Fruit fly (Drosophila melanogaster) whole organism, pupa: Measurements from ENCODE around the gene faf.

Experiments
- CG10348 ChIP-seq: fragments of 200-800 bp; sonication (Bioruptor generic); IDR thresholded peaks from 2 replicates; pipeline ENCODE4 v1.3.6; 2022; ENCODE audit warnings: missing biosample characterization, missing genetic modification characterization
- CG12605 ChIP-seq: fragments of 200-800 bp; sonication (Bioruptor generic); IDR thresholded peaks from 2 replicates; pipeline ENCODE4 v1.3.6; 2022; ENCODE audit warnings: missing biosample characterization, missing genetic modification characterization
- CG13204 ChIP-seq: fragments of 200-800 bp; sonication (Bioruptor generic); optimal IDR thresholded peaks from 2 replicates; lab custom pipeline; 2018; ENCODE audit warnings: missing biosample characterization, mild to moderate bottlenecking, missing genetic modification characterization, moderate library complexity
- CG14655 ChIP-seq: fragments of 200-800 bp; sonication (Bioruptor generic); optimal IDR thresholded peaks from 3 replicates; lab custom pipeline; 2017; ENCODE audit warnings: mild to moderate bottlenecking, missing biosample characterization, missing genetic modification reagents, missing genetic modification characterization
- CG15710 ChIP-seq: fragments of 200-800 bp; sonication (Bioruptor generic); optimal IDR thresholded peaks from 2 replicates; lab custom pipeline; 2018; ENCODE audit warnings: missing biosample characterization, mild to moderate bottlenecking, missing genetic modification characterization, moderate library complexity
- CG17806 ChIP-seq: fragments of 200-800 bp; sonication (Bioruptor generic); optimal IDR thresholded peaks from 2 replicates; lab custom pipeline; 2018; ENCODE audit warnings: missing biosample characterization, mild to moderate bottlenecking, missing genetic modification characterization, moderate library complexity
- CG32121 ChIP-seq: fragments of 200-800 bp; sonication (Bioruptor generic); IDR thresholded peaks from 2 replicates; pipeline ENCODE4 v1.3.6; 2022; ENCODE audit warnings: missing biosample characterization, missing genetic modification characterization
- CG34367 ChIP-seq: fragments of 200-800 bp; sonication (Bioruptor generic); optimal IDR thresholded peaks from 2 replicates; lab custom pipeline; 2018; ENCODE audit warnings: missing biosample characterization, mild to moderate bottlenecking, missing genetic modification characterization
- CG4496 ChIP-seq: fragments of 200-800 bp; sonication (Bioruptor generic); IDR thresholded peaks from 3 replicates; pipeline ENCODE4 v1.3.6; 2022; ENCODE audit warnings: missing biosample characterization, missing genetic modification characterization
- CG8159 ChIP-seq: fragments of 200-800 bp; sonication (Bioruptor generic); optimal IDR thresholded peaks from 3 replicates; lab custom pipeline; 2018; ENCODE audit warnings: missing biosample characterization, mild to moderate bottlenecking, missing genetic modification characterization, moderate library complexity
- CG8301 ChIP-seq: fragments of 200-800 bp; sonication (Bioruptor generic); optimal IDR thresholded peaks from 2 replicates; lab custom pipeline; 2018; ENCODE audit warnings: missing biosample characterization, mild to moderate bottlenecking, missing genetic modification characterization
- CG9948 ChIP-seq: fragments of 200-800 bp; sonication (Bioruptor generic); optimal IDR thresholded peaks from 2 replicates; lab custom pipeline; 2018; ENCODE audit warnings: missing biosample characterization, mild to moderate bottlenecking, missing genetic modification characterization, moderate library complexity
- D1 ChIP-seq: fragments of 200-800 bp; sonication (Bioruptor generic); optimal IDR thresholded peaks from 2 replicates; lab custom pipeline; 2018; ENCODE audit warnings: missing biosample characterization, mild to moderate bottlenecking, missing genetic modification characterization, moderate library complexity
- EcR ChIP-seq: fragments of 200-800 bp; sonication (Bioruptor generic); optimal IDR thresholded peaks from 3 replicates; lab custom pipeline; 2019; ENCODE audit warnings: missing biosample characterization, missing genetic modification characterization, mild to moderate bottlenecking, moderate library complexity, missing genetic modification reagents
- Ets98B ChIP-seq: fragments of 200-800 bp; sonication (Bioruptor generic); IDR thresholded peaks from 2 replicates; pipeline ENCODE4 v1.3.6; 2022; ENCODE audit warnings: missing biosample characterization, missing genetic modification characterization
- Pif1A ChIP-seq: fragments of 200-800 bp; sonication (Bioruptor generic); optimal IDR thresholded peaks from 3 replicates; lab custom pipeline; 2016; ENCODE audit warnings: missing biosample characterization, missing genetic modification characterization
- Pif1B ChIP-seq: fragments of 200-800 bp; sonication (Bioruptor generic); optimal IDR thresholded peaks from 3 replicates; lab custom pipeline; 2016; ENCODE audit warnings: missing biosample characterization, missing genetic modification characterization
- Snoo ChIP-seq: fragments of 200-800 bp; sonication (Bioruptor generic); optimal IDR thresholded peaks from 3 replicates; lab custom pipeline; 2017; ENCODE audit warnings: missing biosample characterization, mild to moderate bottlenecking, missing genetic modification characterization, inconsistent platforms
- fd96Ca ChIP-seq: fragments of 200-800 bp; sonication (Bioruptor generic); IDR thresholded peaks from 3 replicates; pipeline ENCODE4 v1.3.6; 2022; ENCODE audit warnings: missing biosample characterization, missing genetic modification characterization
- gl ChIP-seq: fragments of 200-800 bp; sonication (Bioruptor generic); optimal IDR thresholded peaks from 2 replicates; lab custom pipeline; 2018; ENCODE audit warnings: missing biosample characterization, mild to moderate bottlenecking, missing genetic modification characterization
- rn ChIP-seq: fragments of 200-800 bp; sonication (Bioruptor generic); IDR thresholded peaks from 2 replicates; pipeline ENCODE4 v1.3.6; 2022; ENCODE audit warnings: missing biosample characterization, missing genetic modification characterization

The faf gene

DNA sequence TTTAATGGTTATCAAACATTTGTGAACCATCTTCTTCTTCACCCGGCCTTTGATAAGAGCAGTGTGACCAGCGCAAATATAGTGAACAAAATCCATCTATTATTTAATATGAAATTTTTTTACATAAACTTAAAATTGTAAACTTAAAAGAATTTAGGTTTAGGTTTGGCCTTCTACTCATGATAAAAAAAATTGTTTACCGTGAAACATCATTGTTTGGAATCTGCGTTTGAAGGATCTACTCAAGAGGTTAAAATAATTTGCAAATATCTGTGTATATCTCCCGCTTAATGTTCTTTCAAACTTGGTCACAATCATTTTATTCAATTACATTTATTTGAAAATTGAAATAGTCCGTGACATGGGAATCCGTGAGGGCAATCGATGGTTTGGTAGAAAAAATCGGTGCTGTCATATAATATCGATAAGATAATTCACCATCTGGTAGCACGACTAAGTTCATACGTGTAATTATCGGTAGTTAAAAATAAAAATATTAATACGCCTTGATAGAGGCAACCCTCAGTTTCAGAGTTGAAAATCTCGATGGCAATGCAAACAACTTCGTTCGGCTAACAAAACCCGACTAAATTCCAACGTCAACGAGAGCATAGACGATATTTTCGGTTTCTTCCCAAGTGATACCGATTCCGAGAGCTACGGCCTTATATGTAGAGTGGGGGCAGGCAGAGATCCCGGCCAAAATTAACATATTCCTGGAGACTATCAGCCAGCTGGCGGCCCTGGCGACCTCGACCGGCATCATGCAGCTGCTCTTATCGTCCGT is 4.8 kb upstream of the faf start, which contains the start of the genes betaGlu and sip3:
Gene betaGlu (minus strand): TSS at position 59 of the 787 bp plus-strand sequence.
Gene sip3 (plus strand): TSS at position 430 of the 787 bp plus-strand sequence.
- TF ChIP-seq D1 (tag; lab: Kevin White, UChicago) (no peak), Pif1B (peak; percentile 5), CG12605 (GFP tag; lab: Robert Waterston, UW) (no peak), fd96Ca (GFP tag; lab: Robert Waterston, UW) (no peak)

DNA sequence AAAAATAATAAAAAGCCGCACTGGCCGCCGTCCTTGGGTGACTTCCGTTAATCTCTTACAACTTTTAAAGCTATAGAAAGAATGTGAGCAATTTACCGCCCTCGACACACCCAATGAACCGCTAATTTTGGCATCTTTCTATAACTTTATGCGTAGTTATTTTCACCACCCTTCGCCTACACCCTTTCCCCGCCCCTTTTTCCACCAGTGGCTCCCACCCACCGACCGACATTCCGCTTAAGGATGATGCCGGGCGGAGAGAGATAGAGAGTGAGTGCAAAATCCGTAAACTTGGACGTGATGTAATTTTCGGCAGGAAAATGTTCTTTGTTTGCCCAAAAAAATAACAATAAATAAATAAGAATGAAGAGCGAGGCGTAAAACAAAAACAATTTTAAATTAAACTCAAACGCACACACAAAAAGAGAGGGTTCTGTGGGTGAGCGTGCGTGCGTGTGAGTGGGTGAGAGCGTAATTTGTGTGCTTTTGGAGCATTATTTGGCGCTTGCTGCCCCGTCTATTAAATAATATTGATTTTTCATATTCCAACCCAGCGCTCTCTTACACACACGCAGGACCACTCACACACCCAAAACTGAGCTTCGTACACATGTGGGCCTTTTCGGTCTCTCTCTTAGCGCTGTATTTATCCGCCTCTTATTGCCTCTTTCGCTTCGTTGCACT is 804 bp downstream of the faf start:
- TF ChIP-seq CG17806 (tag; lab: Kevin White, UChicago) (no peak), CG32121 (GFP tag; lab: Robert Waterston, UW) (no peak), Snoo (no peak), rn (GFP tag; lab: Robert Waterston, UW) (no peak), CG10348 (GFP tag; lab: Robert Waterston, UW) (no peak), D1 (tag; lab: Kevin White, UChicago) (no peak), CG9948 (no peak), Pif1B (no peak), CG4496 (GFP tag; lab: Robert Waterston, UW) (no peak), gl (tag; lab: Kevin White, UChicago) (no peak), CG13204 (GFP tag; lab: Kevin White, UChicago) (no peak), Ets98B (GFP tag; lab: Robert Waterston, UW) (no peak), CG15710 (tag; lab: Kevin White, UChicago) (no peak), CG34367 (no peak), CG12605 (GFP tag; lab: Robert Waterston, UW) (no peak)

dm6 chr3R:31793664-31794417 is 17.0 kb downstream of the faf start, which contains the start of the genes Mccc1 and Acf:
Mccc1 (minus strand) TSS chr3R:31793907.
Acf (plus strand) TSS chr3R:31793981.
- TF ChIP-seq CG9948 (no peak), gl (tag; lab: Kevin White, UChicago) (no peak), CG34367 (no peak), Ets98B (GFP tag; lab: Robert Waterston, UW) (no peak), CG4496 (GFP tag; lab: Robert Waterston, UW) (peak; percentile 57; the same call in 2 of the 3 replicates), CG8159 (tag; lab: Kevin White, UChicago) (no peak), CG8301 (tag; lab: Kevin White, UChicago) (no peak)

DNA sequence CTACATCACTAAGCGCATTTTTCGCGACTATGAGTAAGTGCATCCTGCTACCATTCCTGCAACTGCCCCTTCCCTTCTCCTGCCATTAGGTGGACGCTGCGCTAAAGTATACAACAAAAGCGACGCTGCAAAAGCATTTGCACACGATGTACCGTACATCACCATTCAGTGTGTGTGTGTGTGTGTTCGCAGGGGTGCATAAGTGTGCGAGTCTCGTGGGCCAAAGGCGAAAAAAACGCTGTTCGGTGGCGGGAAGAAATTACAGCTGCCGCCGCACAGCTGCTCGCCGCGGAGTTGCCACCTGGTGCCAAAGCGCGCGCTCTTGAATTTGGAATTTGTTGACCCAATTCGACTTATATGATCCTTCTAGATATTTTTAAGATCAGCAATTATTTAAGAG is 17.6 kb downstream of the faf start:
- TF ChIP-seq CG12605 (GFP tag; lab: Robert Waterston, UW), result peak; percentile 18; the same call in 1 of the 2 replicates
- TF ChIP-seq CG14655 (GFP tag; lab: Kevin White, UChicago), result no peak
- TF ChIP-seq CG4496 (GFP tag; lab: Robert Waterston, UW), result 0 out of 3 replicates have a peak, but pooled peaks have one; percentile 27
- TF ChIP-seq rn (GFP tag; lab: Robert Waterston, UW), result no peak
- TF ChIP-seq, all 21 proteins: peak for 2

- TF ChIP-seq CG17806 (tag; lab: Kevin White, UChicago) (no peak), CG12605 (GFP tag; lab: Robert Waterston, UW) (no peak), CG13204 (GFP tag; lab: Kevin White, UChicago) (no peak), CG9948 (no peak), CG15710 (tag; lab: Kevin White, UChicago) (no peak), CG32121 (GFP tag; lab: Robert Waterston, UW) (no peak), fd96Ca (GFP tag; lab: Robert Waterston, UW) (no peak), CG14655 (GFP tag; lab: Kevin White, UChicago) (no peak), EcR (GFP tag; lab: Kevin White, UChicago) (no peak), CG34367 (no peak), gl (tag; lab: Kevin White, UChicago) (no peak), D1 (tag; lab: Kevin White, UChicago) (no peak), Snoo (no peak), CG8301 (tag; lab: Kevin White, UChicago) (no peak), rn (GFP tag; lab: Robert Waterston, UW) (no peak), Pif1A (no peak), Ets98B (GFP tag; lab: Robert Waterston, UW) (no peak), Pif1B (no peak)
Measured at dm6 chr3R:31800663-31801062, 23.8 kb downstream of the faf start, which contains the start of gene Ir100a. Ir100a (plus strand) TSS chr3R:31800963.
